Worm (Caenorhabditis elegans): ENCODE data around the gene clec-37.

The clec-37 gene

DNA sequence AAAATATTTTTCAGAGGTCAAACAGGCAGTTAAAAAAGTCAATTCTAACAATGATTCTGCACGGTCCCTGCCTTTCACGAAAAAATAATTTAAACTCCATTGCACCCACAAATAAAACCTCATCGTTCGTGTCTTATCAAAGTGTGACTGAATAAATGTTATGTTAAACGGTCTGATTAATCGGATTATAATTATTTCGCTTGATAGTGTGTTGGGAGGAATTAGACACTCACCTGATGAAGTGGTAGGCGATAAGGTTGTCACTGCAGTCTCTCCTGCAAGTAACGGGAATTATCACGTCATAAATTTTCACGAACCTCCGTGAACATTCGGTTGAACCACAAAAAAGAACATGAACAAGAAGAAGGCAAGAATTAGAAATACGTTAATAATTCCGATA, 11.6 kb downstream of the clec-37 start:
- TF ChIP-seq ZK546.5 (tag; optimal IDR thresholded peaks at IDR 0.05) (no peak), dmd-6 (GFP tag; IDR thresholded peaks at IDR 0.05) (peak; percentile 74), zfp-3 (GFP tag; conservative IDR thresholded peaks at IDR 0.05) (no peak), nhr-76 (tag; optimal IDR thresholded peaks at IDR 0.05) (no peak), nhr-28 (tag; optimal IDR thresholded peaks at IDR 0.05) (peak; percentile 45), mxl-2 (GFP tag; conservative IDR thresholded peaks at IDR 0.05) (no peak), pha-4 (GFP tag; IDR thresholded peaks at IDR 0.05) (no peak), pha-4 (tag; optimal IDR thresholded peaks at IDR 0.05) (no peak), hlh-11 (tag; optimal IDR thresholded peaks at IDR 0.05) (peak; percentile 60), hlh-30 (tag; optimal IDR thresholded peaks at IDR 0.05; ENCODE audit: insufficient read depth) (no peak), pqm-1 (tag; optimal IDR thresholded peaks at IDR 0.05) (peak; percentile 88)

DNA sequence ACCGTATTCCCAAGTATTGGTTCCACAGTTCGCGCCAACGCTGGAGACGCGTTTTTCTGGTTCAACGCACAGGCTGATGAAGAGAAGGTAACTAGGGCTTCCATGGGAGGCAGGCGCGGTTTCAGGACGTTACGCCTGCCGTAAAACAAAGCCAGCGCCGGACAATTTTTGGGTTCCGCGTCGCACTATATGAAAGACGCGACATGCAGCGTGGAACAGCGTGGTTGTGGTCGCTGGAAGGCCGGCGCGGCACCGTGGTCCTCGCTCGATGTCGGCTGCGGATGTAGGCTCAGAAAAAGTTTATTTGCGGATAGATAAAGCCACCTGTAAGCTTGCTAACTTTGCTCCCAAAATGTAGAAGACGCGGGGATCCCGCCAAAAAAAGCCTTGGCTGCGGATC, 13.5 kb downstream of the clec-37 start:
- TF ChIP-seq hmg-1.1 (GFP tag; IDR thresholded peaks at IDR 0.05) (no peak), set-16 (GFP tag; IDR thresholded peaks at IDR 0.05) (peak; percentile 59)

DNA sequence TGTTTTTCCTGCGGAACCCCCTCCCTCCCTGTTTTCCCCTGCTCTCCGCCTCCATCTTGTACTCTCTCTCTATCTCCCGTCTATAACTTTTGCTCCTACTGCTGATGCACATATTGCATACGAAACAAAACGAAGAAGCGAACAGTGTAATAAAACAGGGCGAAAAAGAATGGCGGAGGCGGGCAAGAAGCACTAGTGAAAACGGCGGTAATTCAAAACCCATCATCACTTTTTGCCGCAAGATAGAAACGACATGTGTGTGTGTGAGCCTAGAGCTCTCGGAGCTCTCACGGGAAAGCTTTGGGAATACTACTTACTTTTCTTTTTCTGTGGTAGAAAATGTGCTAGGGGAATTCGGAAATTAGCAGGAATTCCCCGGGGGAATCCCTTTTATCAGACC, 15.8 kb downstream of the clec-37 start:
- TF ChIP-seq hlh-11 (tag; optimal IDR thresholded peaks at IDR 0.05) (peak; percentile 13), unc-62 (GFP tag; optimal IDR thresholded peaks at IDR 0.05 in 1 of 2) (peak in 1 of 2 experiments; percentile 91), unc-62 (tag; optimal IDR thresholded peaks at IDR 0.05) (no peak), daf-8 (GFP tag; IDR thresholded peaks at IDR 0.05) (no peak), dmd-8 (GFP tag; IDR thresholded peaks at IDR 0.05) (no peak)

DNA sequence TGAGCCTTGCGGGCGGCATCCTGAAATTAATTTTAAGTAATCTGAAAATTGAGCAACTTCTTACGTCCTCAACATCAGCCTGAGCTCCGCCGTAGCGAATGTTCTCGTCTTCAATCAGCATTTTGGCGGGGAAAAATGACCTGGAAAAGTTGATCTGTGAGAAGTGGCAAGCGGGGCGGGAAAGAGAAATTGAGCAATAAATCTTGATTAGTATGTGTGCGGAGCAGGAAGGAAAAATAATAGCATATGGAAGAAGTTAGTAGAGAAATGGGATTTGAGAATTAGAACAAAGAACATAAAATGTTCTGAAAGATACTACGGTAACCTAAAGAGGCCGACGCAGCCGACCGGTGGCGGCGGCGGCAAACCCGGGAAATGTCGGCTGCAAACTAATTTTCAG, 16.9 kb downstream of the clec-37 start, which contains the start of gene tni-3:
tni-3 (minus strand) TSS at position 140 of the 400 bp plus-strand sequence.
- TF ChIP-seq D1046.2 (GFP tag; IDR thresholded peaks at IDR 0.05): no peak

DNA sequence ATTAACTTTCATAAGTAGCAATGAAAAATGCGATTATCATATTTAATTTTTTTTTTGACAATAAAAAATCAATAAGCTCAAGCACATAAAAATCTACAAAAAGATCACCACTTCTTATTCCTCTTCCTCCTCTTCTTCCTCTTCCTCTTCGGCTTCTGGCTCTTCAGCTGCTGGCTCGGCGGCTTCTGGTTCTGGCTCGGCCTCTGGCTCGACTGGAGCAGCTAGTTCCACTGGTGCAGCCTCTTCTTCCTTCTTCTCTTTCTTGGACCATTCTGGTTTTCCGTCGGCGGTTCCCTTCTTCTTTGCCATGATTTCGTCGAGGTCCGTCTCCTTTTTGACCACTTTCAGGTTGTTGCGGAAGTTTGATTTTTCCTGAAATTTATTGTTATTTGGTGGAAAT, 18.2 kb downstream of the clec-37 start:
- TF ChIP-seq set-16 (GFP tag; IDR thresholded peaks at IDR 0.05) (peak; percentile 86), F44E2.7 (GFP tag; IDR thresholded peaks at IDR 0.05) (no peak)

DNA sequence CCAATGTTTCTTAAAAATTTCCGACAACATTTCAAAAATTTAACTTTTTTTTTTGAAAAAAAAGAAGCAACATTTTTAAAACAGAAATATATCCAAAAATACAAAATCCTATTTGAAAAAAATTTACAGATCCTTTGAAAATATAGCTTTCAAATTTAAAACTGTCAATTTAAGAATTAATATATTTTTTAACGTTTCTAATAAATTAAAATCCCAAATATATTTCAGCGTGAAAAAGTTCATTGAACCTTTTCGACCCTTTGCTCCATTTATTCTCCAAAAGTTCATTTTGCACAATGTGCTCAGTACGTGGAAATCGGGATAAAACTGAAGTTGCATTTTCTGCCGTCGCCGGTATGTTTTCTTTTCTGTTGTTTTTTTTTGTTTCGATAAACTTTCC, 19.0 kb downstream of the clec-37 start, which contains the start of gene phy-3:
phy-3 (plus strand) TSS at position 301 of the 400 bp plus-strand sequence.
- no peak for TF ChIP-seq nhr-76 (tag; optimal IDR thresholded peaks at IDR 0.05)
- TF ChIP-seq nhr-25 (tag; optimal IDR thresholded peaks at IDR 0.05; ENCODE audit: borderline replicate concordance, insufficient read depth): no peak
- TF ChIP-seq nhr-111 (GFP tag; optimal IDR thresholded peaks at IDR 0.05): no peak
- no peak for TF ChIP-seq skn-1 (tag; optimal IDR thresholded peaks at IDR 0.05)
- no peak for TF ChIP-seq aly-2 (tag; optimal IDR thresholded peaks at IDR 0.05)

DNA sequence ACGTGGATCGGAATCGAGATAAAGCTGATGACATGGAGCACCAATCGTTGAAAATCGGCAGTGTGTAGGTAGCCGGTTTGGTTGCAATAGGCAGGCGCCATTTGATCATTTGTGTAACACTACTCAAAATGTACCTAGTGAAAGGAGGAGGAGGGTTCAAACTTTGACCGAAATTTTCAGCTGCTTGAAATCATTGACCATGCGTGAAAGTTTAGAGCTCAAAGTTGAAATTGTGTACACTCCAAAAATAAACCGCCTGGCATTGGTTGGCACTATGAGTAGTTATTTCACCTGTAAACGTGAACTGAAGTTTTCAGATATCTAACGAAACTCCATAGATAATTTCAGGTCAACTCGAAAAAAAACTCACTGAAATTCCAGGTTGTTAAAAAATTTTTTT, 20.0 kb downstream of the clec-37 start, which contains the start of gene srh-215:
srh-215 (minus strand) TSS at position 101 of the 400 bp plus-strand sequence.
- TF ChIP-seq duxl-1 (tag; optimal IDR thresholded peaks at IDR 0.05; ENCODE audit: poor library complexity) (no peak), tag-97 (GFP tag; IDR thresholded peaks at IDR 0.05) (no peak), fos-1 (tag; optimal IDR thresholded peaks at IDR 0.05) (no peak), egl-27 (tag; optimal IDR thresholded peaks at IDR 0.05) (no peak), lsy-2 (tag; optimal IDR thresholded peaks at IDR 0.05) (no peak), ctbp-1 (GFP tag; IDR thresholded peaks at IDR 0.05) (no peak), jun-1 (tag; optimal IDR thresholded peaks at IDR 0.05) (no peak), F44E2.7 (GFP tag; IDR thresholded peaks at IDR 0.05) (no peak), fkh-10 (GFP tag; optimal IDR thresholded peaks at IDR 0.05) (no peak)
